Worm (Caenorhabditis elegans) whole organism, L1 larva: ENCODE measurements around the gene Y97E10C.1.

Experiments
- jun-1 ChIP-seq: fragments of 150-350 bp; optimal IDR thresholded peaks from 2 replicates; lab custom pipeline; 2014; ENCODE audit warnings: missing biosample characterization, missing genetic modification reagents, missing genetic modification characterization
- skn-1 ChIP-seq: fragments of 150-350 bp; optimal IDR thresholded peaks from 2 replicates; lab custom pipeline; 2014; ENCODE audit warnings: missing biosample characterization, missing genetic modification characterization

DNA sequence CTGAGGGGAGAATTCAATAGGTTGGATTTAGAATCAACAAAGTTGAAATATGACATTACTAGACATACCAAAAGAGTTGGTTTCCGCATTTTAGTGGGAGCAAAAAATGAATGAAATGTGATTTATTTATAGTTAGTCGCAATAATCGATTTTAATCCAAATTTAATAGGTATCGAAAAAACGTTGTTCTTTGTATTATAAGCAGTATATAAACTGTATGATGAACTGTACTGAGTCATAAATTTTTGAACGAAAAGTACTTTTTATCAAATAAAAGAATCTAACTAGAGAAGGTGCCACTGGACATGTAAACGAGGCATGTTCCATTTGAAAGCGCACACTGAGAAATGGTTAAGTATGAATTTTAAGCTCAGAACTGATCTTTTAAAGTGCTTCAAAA lies 38.8 kb upstream of the Y97E10C.1 start, which contains the start of gene C12D5.9:
- no peak for TF ChIP-seq jun-1 (tag; lab: Kevin White, UChicago)
- TF ChIP-seq skn-1 (tag; lab: Kevin White, UChicago): no peak
